Worm (Caenorhabditis elegans) whole organism, early embryonic: Measurements from ENCODE around the gene mfn-1.

Source experiments
- B0310.2 ChIP-seq: sonication (generic microtip); optimal IDR thresholded peaks from 2 replicates; lab custom pipeline; 2016; ENCODE audit warnings: mild to moderate bottlenecking, missing genetic modification characterization, missing compliant biosample characterization
- F13C5.2 ChIP-seq: sonication (generic microtip); optimal IDR thresholded peaks from 2 replicates; lab custom pipeline; 2017; ENCODE audit warnings: mild to moderate bottlenecking, missing genetic modification characterization, inconsistent platforms, missing compliant biosample characterization
- aly-1 ChIP-seq: sonication (generic microtip); optimal IDR thresholded peaks from 2 replicates; lab custom pipeline; 2016; ENCODE audit warnings: missing genetic modification characterization, missing compliant biosample characterization
- ama-1 ChIP-seq: fragments of 150-350 bp; optimal IDR thresholded peaks from 2 replicates; lab custom pipeline; 2014
- ceh-13 ChIP-seq: fragments of 200-800 bp; sonication (Bioruptor generic); optimal IDR thresholded peaks from 2 replicates; lab custom pipeline; 2018; ENCODE audit warnings: mild to moderate bottlenecking, missing genetic modification characterization, missing compliant biosample characterization
- ceh-36 ChIP-seq: sonication (generic microtip); optimal IDR thresholded peaks from 2 replicates; lab custom pipeline; 2016; ENCODE audit warnings: missing genetic modification characterization, inconsistent platforms, missing compliant biosample characterization
- ets-7 ChIP-seq: sonication (generic microtip); optimal IDR thresholded peaks from 2 replicates; lab custom pipeline; 2016; ENCODE audit warnings: missing genotype, missing genetic modification characterization, missing compliant biosample characterization
- flt-1 ChIP-seq: fragments of 200-800 bp; sonication (Bioruptor generic); IDR thresholded peaks from 2 replicates; pipeline ENCODE4 v1.3.6; 2022; ENCODE audit warnings: missing genetic modification characterization, missing compliant biosample characterization
- hmbx-1 ChIP-seq: sonication (generic microtip); optimal IDR thresholded peaks from 2 replicates; lab custom pipeline; 2016; ENCODE audit warnings: mild to moderate bottlenecking, missing genetic modification characterization, missing compliant biosample characterization
- hmg-4 ChIP-seq: fragments of 200-800 bp; sonication (Bioruptor generic); optimal IDR thresholded peaks from 2 replicates; lab custom pipeline; 2018; ENCODE audit warnings: mild to moderate bottlenecking, missing genetic modification characterization, missing compliant biosample characterization
- hnd-1 ChIP-seq: sonication (generic microtip); optimal IDR thresholded peaks from 2 replicates; lab custom pipeline; 2016; ENCODE audit warnings: missing genetic modification characterization, missing compliant biosample characterization
- pes-1 ChIP-seq: fragments of 200-800 bp; sonication (Bioruptor generic); IDR thresholded peaks from 2 replicates; pipeline ENCODE4 v1.3.6; 2022; ENCODE audit warnings: missing genetic modification reagents, missing genetic modification characterization, missing compliant biosample characterization
- scrt-1 ChIP-seq: fragments of 200-800 bp; sonication (Bioruptor generic); IDR thresholded peaks from 2 replicates; pipeline ENCODE4 v1.3.6; 2022; ENCODE audit warnings: missing genetic modification characterization, missing compliant biosample characterization
- sea-1 ChIP-seq: fragments of 200-800 bp; sonication (Bioruptor generic); conservative IDR thresholded peaks from 2 replicates; pipeline ENCODE4 v1.3.6; 2022; ENCODE audit warnings: missing genetic modification characterization, missing compliant biosample characterization
- tbx-11 ChIP-seq: fragments of 200-800 bp; sonication (Bioruptor generic); IDR thresholded peaks from 2 replicates; pipeline ENCODE4 v1.3.6; 2022; ENCODE audit warnings: missing genetic modification characterization, missing compliant biosample characterization
- tbx-37 ChIP-seq: fragments of 200-800 bp; sonication (Bioruptor generic); conservative IDR thresholded peaks from 2 replicates; pipeline ENCODE4 v1.3.6; 2022; ENCODE audit warnings: missing genetic modification reagents, missing genetic modification characterization, missing compliant biosample characterization
- tra-4 ChIP-seq: sonication (generic microtip); optimal IDR thresholded peaks from 2 replicates; lab custom pipeline; 2017; ENCODE audit warnings: missing genetic modification characterization, missing compliant biosample characterization

The mfn-1 gene

DNA sequence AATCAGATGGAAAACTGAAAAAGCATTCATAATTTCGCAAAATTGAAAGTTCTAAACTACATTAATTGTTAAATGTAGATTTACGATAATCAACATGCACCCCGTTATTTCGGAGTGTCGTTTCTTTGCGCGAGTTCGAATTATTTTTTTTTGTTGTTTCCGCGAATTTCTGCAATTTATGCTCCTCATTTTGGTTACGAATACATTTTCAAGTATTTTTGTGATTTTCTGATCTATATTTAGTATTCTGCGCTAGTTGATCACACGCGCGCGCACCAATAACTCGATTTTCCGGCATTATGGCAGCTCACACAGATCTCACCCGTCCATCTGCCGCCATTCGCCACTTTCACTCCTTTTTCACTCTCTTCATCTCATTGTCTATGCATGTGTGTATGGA is 31.6 kb downstream of the mfn-1 start, which contains the start of gene VW02B12L.2:
TSS of gene VW02B12L.2 (minus strand) at position 65 of the 400 bp plus-strand sequence.
- no peak for TF ChIP-seq tbx-11 (GFP tag; lab: Robert Waterston, UW)
- no peak for TF ChIP-seq pes-1 (GFP tag; lab: Robert Waterston, UW)
- TF ChIP-seq hmg-4 (GFP tag; lab: Kevin White, UChicago) = peak; percentile 21
- no peak for TF ChIP-seq tra-4 (tag; lab: Kevin White, UChicago)
- no peak for TF ChIP-seq ceh-36
- no peak for TF ChIP-seq scrt-1 (GFP tag; lab: Robert Waterston, UW)
- no peak for TF ChIP-seq flt-1

DNA sequence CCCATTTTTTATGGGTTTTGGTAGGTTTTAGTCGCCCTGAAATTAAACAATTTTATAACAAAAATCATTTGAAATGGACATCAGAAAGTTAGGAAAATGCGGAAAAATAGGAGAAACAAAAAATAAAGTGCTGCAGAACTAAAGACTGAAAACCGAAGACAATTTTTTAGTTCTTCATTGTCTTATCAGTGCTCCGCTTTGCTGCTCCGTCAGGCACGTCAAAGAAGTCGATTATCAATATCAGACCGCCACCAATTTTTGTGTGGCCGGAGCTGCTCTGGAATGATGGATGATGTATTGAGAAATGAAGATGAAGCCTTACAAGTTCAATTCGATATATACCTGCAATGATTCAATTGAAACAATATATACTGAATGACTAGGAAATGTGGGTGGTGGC is 33.4 kb downstream of the mfn-1 start, which contains the start of gene vha-6:
TSS of gene vha-6 (minus strand) at position 36 of the 400 bp plus-strand sequence.
- TF ChIP-seq tbx-11 (GFP tag; lab: Robert Waterston, UW) (no peak), hnd-1 (tag; lab: Kevin White, UChicago) (no peak), tra-4 (tag; lab: Kevin White, UChicago) (no peak), hmbx-1 (tag; lab: Kevin White, UChicago) (no peak), flt-1 (no peak), hmg-4 (GFP tag; lab: Kevin White, UChicago) (no peak), sea-1 (GFP tag; lab: Robert Waterston, UW) (no peak), ets-7 (no peak), ama-1 (lab: Kevin White, UChicago) (no peak), scrt-1 (GFP tag; lab: Robert Waterston, UW) (no peak)

DNA sequence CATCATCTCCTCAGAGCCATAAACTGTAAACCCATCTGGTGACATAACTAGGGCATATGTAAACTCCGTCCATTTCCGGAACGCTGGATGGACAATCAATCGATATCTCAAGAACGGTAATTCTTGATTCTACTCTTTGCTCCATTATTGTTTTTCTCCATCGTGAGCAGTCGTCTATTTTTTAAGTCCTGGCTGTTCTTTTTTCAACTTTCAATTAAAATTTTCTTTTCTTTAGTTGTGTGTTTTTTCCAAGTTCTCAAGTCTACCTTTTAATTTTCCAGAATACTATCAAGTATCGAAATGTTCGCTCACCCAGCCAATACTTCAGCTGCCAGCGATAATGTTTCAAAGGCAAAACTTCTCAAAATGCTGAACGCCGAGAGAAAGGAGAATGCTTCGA is 37.9 kb downstream of the mfn-1 start, which contains the start of gene C05D12.5:
TSS of gene C05D12.5 (plus strand) at position 301 of the 400 bp plus-strand sequence.
- TF ChIP-seq B0310.2 (no peak), hmbx-1 (tag; lab: Kevin White, UChicago) (no peak), ets-7 (no peak), pes-1 (GFP tag; lab: Robert Waterston, UW) (no peak), tbx-37 (GFP tag; lab: Robert Waterston, UW) (no peak), tbx-11 (GFP tag; lab: Robert Waterston, UW) (no peak), aly-1 (tag; lab: Kevin White, UChicago) (no peak)

DNA sequence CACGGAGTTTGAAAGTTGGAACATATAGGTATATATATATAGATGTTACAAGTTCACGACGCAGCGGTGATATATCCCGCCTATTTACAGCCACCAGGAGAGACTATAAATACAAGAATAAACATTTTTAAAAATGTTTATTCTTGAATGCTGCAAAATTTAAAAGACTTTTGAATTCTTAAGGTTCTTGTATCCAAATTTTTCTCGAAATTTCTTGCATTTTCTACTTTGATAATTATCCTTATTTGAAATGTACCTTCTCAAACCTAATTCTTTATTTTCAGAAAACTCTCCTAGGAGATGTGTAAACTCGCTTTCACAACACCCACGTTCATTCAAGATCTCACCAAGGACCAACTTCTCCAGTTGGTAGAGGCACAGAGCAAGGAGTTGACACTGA is 40.2 kb downstream of the mfn-1 start, which contains the start of gene C05D12.4:
TSS of gene C05D12.4 (plus strand) at position 301 of the 400 bp plus-strand sequence.
- TF ChIP-seq B0310.2 = no peak
- TF ChIP-seq sea-1 (GFP tag; lab: Robert Waterston, UW) = no peak
- TF ChIP-seq flt-1 = no peak
- TF ChIP-seq pes-1 (GFP tag; lab: Robert Waterston, UW) = no peak
- no peak for TF ChIP-seq tbx-11 (GFP tag; lab: Robert Waterston, UW)
- no peak for TF ChIP-seq aly-1 (tag; lab: Kevin White, UChicago)
- TF ChIP-seq hmg-4 (GFP tag; lab: Kevin White, UChicago) = no peak
- no peak for TF ChIP-seq scrt-1 (GFP tag; lab: Robert Waterston, UW)
- TF ChIP-seq hmbx-1 (tag; lab: Kevin White, UChicago) = no peak
- no peak for TF ChIP-seq ceh-36
- no peak for TF ChIP-seq ama-1 (lab: Kevin White, UChicago)
- TF ChIP-seq tra-4 (tag; lab: Kevin White, UChicago) = no peak
- no peak for TF ChIP-seq hnd-1 (tag; lab: Kevin White, UChicago)
- TF ChIP-seq ets-7 = no peak
- no peak for TF ChIP-seq tbx-37 (GFP tag; lab: Robert Waterston, UW)
- no peak for TF ChIP-seq ceh-13 (GFP tag; lab: Kevin White, UChicago)
- no peak for TF ChIP-seq F13C5.2 (tag; lab: Kevin White, UChicago)

DNA sequence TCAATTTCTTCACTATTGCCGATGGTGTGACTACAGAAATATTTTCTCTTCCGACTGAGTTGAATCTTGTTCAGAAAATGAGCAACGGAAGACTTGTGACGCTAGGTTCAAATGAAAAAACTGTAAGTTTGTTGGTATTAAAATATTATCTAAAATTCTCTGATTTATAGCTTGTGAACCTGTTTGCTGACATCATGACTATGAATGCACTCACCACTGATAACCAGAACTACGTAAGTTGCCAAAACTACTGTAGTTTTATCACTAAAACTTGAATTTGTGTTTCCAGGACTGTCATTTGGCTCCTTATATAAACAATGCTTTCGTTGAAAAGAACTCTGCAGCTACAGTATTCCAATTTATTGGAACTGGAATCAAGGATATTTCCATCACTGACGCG is 43.2 kb downstream of the mfn-1 start:
- TF ChIP-seq pes-1 (GFP tag; lab: Robert Waterston, UW) (no peak), scrt-1 (GFP tag; lab: Robert Waterston, UW) (no peak), flt-1 (no peak), tra-4 (tag; lab: Kevin White, UChicago) (no peak), F13C5.2 (tag; lab: Kevin White, UChicago) (no peak), ama-1 (lab: Kevin White, UChicago) (no peak)

DNA sequence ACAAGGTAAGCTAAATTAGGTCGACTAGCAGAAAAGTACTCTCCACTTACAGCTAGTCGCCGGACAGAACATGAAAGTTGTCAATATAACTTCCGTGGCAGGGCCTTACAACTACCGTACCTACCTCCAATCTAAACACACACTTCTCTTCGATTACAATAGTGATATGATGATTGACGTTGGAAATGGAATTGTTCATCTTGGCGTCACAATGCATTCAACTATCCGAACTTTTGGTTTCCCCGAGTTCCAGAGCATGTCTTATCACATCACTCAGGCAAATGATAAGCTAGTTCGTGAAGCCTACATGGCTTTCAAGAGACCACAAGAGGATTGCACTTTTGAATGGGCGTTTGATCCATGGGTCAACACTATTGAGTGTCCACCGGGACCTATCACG is 44.5 kb downstream of the mfn-1 start:
- no peak for TF ChIP-seq hmg-4 (GFP tag; lab: Kevin White, UChicago)
- no peak for TF ChIP-seq aly-1 (tag; lab: Kevin White, UChicago)
- no peak for TF ChIP-seq tbx-11 (GFP tag; lab: Robert Waterston, UW)
- TF ChIP-seq ets-7 = no peak
- no peak for TF ChIP-seq F13C5.2 (tag; lab: Kevin White, UChicago)
- no peak for TF ChIP-seq hmbx-1 (tag; lab: Kevin White, UChicago)
- TF ChIP-seq tbx-37 (GFP tag; lab: Robert Waterston, UW) = no peak
- no peak for TF ChIP-seq ceh-36
- no peak for TF ChIP-seq tra-4 (tag; lab: Kevin White, UChicago)
- no peak for TF ChIP-seq B0310.2
- TF ChIP-seq ama-1 (lab: Kevin White, UChicago) = no peak

DNA sequence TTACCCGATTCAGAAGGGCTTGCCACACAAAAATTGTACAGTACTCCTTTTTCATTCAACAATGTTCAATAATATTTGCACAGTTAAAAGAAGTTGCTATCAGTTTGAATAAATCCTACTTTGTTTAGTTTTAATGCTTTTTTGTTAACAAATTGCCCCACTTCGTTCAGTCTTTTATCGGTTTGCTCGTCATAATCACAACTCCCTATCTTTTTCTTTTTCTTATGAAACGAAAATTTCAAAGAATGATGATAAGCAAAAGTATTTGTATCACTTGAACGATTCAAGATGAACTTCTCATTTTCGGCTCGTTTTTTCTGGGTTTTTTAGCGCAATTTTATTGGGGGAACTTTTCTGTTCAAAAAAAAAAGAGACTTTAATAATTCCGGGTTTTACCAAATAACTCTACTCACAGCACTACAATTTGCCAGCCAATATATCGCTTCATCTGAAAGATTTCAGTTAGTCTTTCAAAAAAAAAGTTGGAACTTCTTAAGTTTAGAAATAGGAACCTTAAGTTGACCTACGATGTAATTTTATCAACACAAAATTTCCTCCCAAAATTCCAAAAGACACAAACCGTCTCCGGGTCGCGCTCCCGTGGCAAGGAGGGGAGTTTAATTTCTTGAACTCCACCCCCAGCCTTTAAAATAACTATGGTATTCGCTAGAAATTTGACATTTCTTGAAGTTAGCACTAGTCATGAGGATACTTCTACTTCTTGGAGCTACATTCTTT is 47.1 kb downstream of the mfn-1 start, which contains the start of gene C05D12.3:
TSS of gene C05D12.3 (plus strand) at position 688 of the 738 bp plus-strand sequence.
- TF ChIP-seq ets-7 (no peak), B0310.2 (no peak), F13C5.2 (tag; lab: Kevin White, UChicago) (no peak), scrt-1 (GFP tag; lab: Robert Waterston, UW) (no peak), ceh-13 (GFP tag; lab: Kevin White, UChicago) (no peak), aly-1 (tag; lab: Kevin White, UChicago) (no peak), ceh-36 (no peak), sea-1 (GFP tag; lab: Robert Waterston, UW) (no peak), tbx-37 (GFP tag; lab: Robert Waterston, UW) (no peak), hmg-4 (GFP tag; lab: Kevin White, UChicago) (no peak), ama-1 (lab: Kevin White, UChicago) (no peak), hnd-1 (tag; lab: Kevin White, UChicago) (no peak), pes-1 (GFP tag; lab: Robert Waterston, UW) (no peak), flt-1 (no peak), tra-4 (tag; lab: Kevin White, UChicago) (no peak), tbx-11 (GFP tag; lab: Robert Waterston, UW) (no peak), hmbx-1 (tag; lab: Kevin White, UChicago) (no peak)
